Worm (Caenorhabditis elegans) whole organism, L1 larva: Measurements from ENCODE around the gene Y43F8C.3.
A peak's percentile ranks its signal among the peaks of the same experiment; 100 is the strongest.

Experiments used
- C04F5.9 ChIP-seq: sonication (generic microtip); optimal IDR thresholded peaks from 2 replicates; lab custom pipeline; 2016; ENCODE audit warnings: missing genetic modification characterization, missing compliant biosample characterization
- Y116A8C.19 ChIP-seq: sonication (generic microtip); optimal IDR thresholded peaks from 2 replicates; lab custom pipeline; 2016; ENCODE audit warnings: missing compliant biosample characterization, missing genetic modification characterization, borderline replicate concordance
- alr-1 ChIP-seq: fragments of 200-800 bp; sonication (Bioruptor generic); optimal IDR thresholded peaks from 2 replicates; lab custom pipeline; 2018; ENCODE audit warnings: borderline replicate concordance, mild to moderate bottlenecking, missing genetic modification characterization, missing compliant biosample characterization
- aly-2 ChIP-seq: fragments of 150-350 bp; optimal IDR thresholded peaks from 2 replicates; lab custom pipeline; 2014; ENCODE audit warnings: missing biosample characterization, missing genetic modification characterization
- ceh-90 ChIP-seq: sonication (generic microtip); optimal IDR thresholded peaks from 2 replicates; lab custom pipeline; 2016; ENCODE audit warnings: missing genetic modification characterization, missing compliant biosample characterization
- egl-27 ChIP-seq, 2 experiments: fragments of 150-350 bp in 1 of 2; sonication (generic microtip); optimal IDR thresholded peaks; 3 replicates each; lab custom pipeline; 2017 to 2018; ENCODE audit warnings: missing biosample characterization in 2 of 2, missing genetic modification characterization in 2 of 2, missing genetic modification reagents in 2 of 2
- elt-3 ChIP-seq, 6 experiments: fragments of 150-350 bp in 1 of 6; sonication (generic microtip); optimal IDR thresholded peaks; 2 replicates each; lab custom pipeline; 2017 to 2018; ENCODE audit warnings: missing biosample characterization in 6 of 6, missing genetic modification characterization in 6 of 6, inconsistent platforms in 1 of 6
- fkh-8 ChIP-seq: sonication (generic microtip); optimal IDR thresholded peaks from 2 replicates; lab custom pipeline; 2016; ENCODE audit warnings: mild to moderate bottlenecking, missing genetic modification characterization, missing compliant biosample characterization
- lsy-2 ChIP-seq, 2 experiments: fragments of 150-350 bp; optimal IDR thresholded peaks; 2 replicates each; lab custom pipeline; 2014; ENCODE audit warnings: missing biosample characterization in 2 of 2, missing genetic modification characterization in 2 of 2
- nhr-12 ChIP-seq: sonication (generic microtip); optimal IDR thresholded peaks from 2 replicates; lab custom pipeline; 2017; ENCODE audit warnings: missing biosample characterization, missing genetic modification characterization
- nhr-237 ChIP-seq: fragments of 150-350 bp; optimal IDR thresholded peaks from 2 replicates; lab custom pipeline; 2014; ENCODE audit warnings: missing biosample characterization, missing genetic modification characterization
- nhr-28 ChIP-seq: fragments of 150-350 bp; optimal IDR thresholded peaks from 2 replicates; lab custom pipeline; 2014; ENCODE audit warnings: missing biosample characterization, missing genetic modification characterization
- sup-37 ChIP-seq: fragments of 200-800 bp; sonication (Bioruptor generic); optimal IDR thresholded peaks from 2 replicates; lab custom pipeline; 2018; ENCODE audit warnings: mild to moderate bottlenecking, missing genetic modification characterization, missing compliant biosample characterization
- ztf-4 ChIP-seq: fragments of 150-350 bp; optimal IDR thresholded peaks from 2 replicates; lab custom pipeline; 2014; ENCODE audit warnings: missing biosample characterization, missing genetic modification characterization

DNA sequence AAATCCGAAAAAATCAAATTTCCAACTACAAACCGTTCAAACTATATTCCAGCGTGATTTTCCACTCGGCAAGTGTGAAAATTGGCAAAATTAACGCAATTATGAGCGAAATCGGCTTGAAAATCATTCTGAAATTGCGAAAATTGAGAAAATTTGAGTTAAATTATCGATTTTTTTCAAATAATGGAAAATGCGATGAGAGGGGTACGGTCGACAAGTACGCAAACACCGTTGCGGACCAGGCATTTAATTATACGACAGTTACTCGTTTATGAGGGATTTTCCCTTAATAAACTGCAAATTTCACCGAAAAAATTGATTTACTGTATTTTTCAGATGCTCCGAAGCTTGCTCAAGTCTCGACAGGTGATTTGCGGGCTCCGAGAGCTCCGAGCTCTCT lies 21.5 kb upstream of the Y43F8C.3 start, which contains the start of the genes Y43F8C.7 and mrps-28:
- TF ChIP-seq elt-3 (tag; optimal IDR thresholded peaks at IDR 0.05; lab: Kevin White, UChicago), result no peak
- no peak for TF ChIP-seq nhr-28
- TF ChIP-seq fkh-8 (tag; lab: Kevin White, UChicago), result peak; percentile 10
- no peak for TF ChIP-seq alr-1
- peak; percentile 25 for TF ChIP-seq aly-2 (tag; lab: Kevin White, UChicago)
- TF ChIP-seq ztf-4 (tag; lab: Kevin White, UChicago), result no peak
- no peak for TF ChIP-seq nhr-12 (tag; lab: Kevin White, UChicago)
- no peak for TF ChIP-seq ceh-90 (tag; lab: Kevin White, UChicago)
- no peak for TF ChIP-seq sup-37
- no peak for TF ChIP-seq egl-27 (tag; optimal IDR thresholded peaks at IDR 0.05; lab: Kevin White, UChicago)
- no peak for TF ChIP-seq nhr-237
- TF ChIP-seq lsy-2 (tag; optimal IDR thresholded peaks at IDR 0.05; lab: Kevin White, UChicago), result peak; percentile 97 to 98
- TF ChIP-seq C04F5.9 (tag; lab: Kevin White, UChicago), result no peak
- TF ChIP-seq Y116A8C.19 (tag; lab: Kevin White, UChicago), result no peak
